Worm (Caenorhabditis elegans) whole organism, L4 larva: Measurements from ENCODE around the gene Y42H9B.3.

Source experiments
- F26F4.8 ChIP-seq: fragments of 200-800 bp; sonication (Bioruptor generic); conservative IDR thresholded peaks from 2 replicates; pipeline ENCODE4 v1.3.6; 2022; ENCODE audit warnings: missing genetic modification characterization, missing compliant biosample characterization
- aha-1 ChIP-seq: fragments of 150-350 bp; peaks from one replicate; lab custom pipeline; 2014; ENCODE audit warnings: missing biosample characterization, missing genetic modification characterization
- ceh-20 ChIP-seq: fragments of 200-800 bp; sonication (Bioruptor generic); IDR thresholded peaks from 2 replicates; pipeline ENCODE4 v1.3.6; 2022; ENCODE audit warnings: missing genetic modification reagents, missing genetic modification characterization, missing compliant biosample characterization
- cey-2 ChIP-seq: sonication (generic microtip); optimal IDR thresholded peaks from 3 replicates; lab custom pipeline; 2017; ENCODE audit warnings: missing genetic modification characterization, mild to moderate bottlenecking, missing compliant biosample characterization, antibody characterized with exemption, borderline replicate concordance; ENCODE audit not compliant: insufficient read depth
- ctbp-1 ChIP-seq: fragments of 200-800 bp; sonication (Bioruptor generic); IDR thresholded peaks from 2 replicates; pipeline ENCODE4 v1.3.6; 2022; ENCODE audit warnings: missing genetic modification reagents, missing genetic modification characterization, missing compliant biosample characterization
- daf-19 ChIP-seq: fragments of 200-800 bp; sonication (Bioruptor generic); conservative IDR thresholded peaks from 2 replicates; pipeline ENCODE4 v1.3.6; 2022; ENCODE audit warnings: missing genetic modification characterization, missing compliant biosample characterization
- dmd-6 ChIP-seq: fragments of 200-800 bp; sonication (Bioruptor generic); IDR thresholded peaks from 2 replicates; pipeline ENCODE4 v1.3.6; 2022; ENCODE audit warnings: missing genetic modification reagents, missing genetic modification characterization, missing compliant biosample characterization
- dpl-1 ChIP-seq: fragments of 150-350 bp; optimal IDR thresholded peaks from 2 replicates; lab custom pipeline; 2014; ENCODE audit warnings: missing biosample characterization, missing genetic modification reagents, missing genetic modification characterization
- duxl-1 ChIP-seq: sonication (generic microtip); optimal IDR thresholded peaks from 2 replicates; lab custom pipeline; 2016; ENCODE audit warnings: mild to moderate bottlenecking, missing genetic modification characterization, moderate library complexity, missing compliant biosample characterization; ENCODE audit not compliant: poor library complexity
- dve-1 ChIP-seq: sonication (generic microtip); optimal IDR thresholded peaks from 2 replicates; lab custom pipeline; 2017; ENCODE audit warnings: antibody characterized with exemption, mild to moderate bottlenecking, missing genetic modification characterization, missing compliant biosample characterization; ENCODE audit not compliant: insufficient read depth
- egl-27 ChIP-seq: sonication (generic microtip); optimal IDR thresholded peaks from 3 replicates; lab custom pipeline; 2017; ENCODE audit warnings: missing biosample characterization, missing genetic modification reagents, missing genetic modification characterization
- gei-8 ChIP-seq: fragments of 200-800 bp; sonication (Bioruptor generic); optimal IDR thresholded peaks from 2 replicates; lab custom pipeline; 2018; ENCODE audit warnings: mild to moderate bottlenecking, missing genetic modification characterization, missing compliant biosample characterization
- hif-1 ChIP-seq, 2 experiments: sonication (generic microtip); optimal IDR thresholded peaks; 2 replicates each; lab custom pipeline; 2016 to 2017; ENCODE audit warnings: missing compliant biosample characterization in 2 of 2, missing genetic modification characterization in 2 of 2, missing genetic modification reagents in 2 of 2, missing genotype in 2 of 2, mild to moderate bottlenecking in 1 of 2
- hlh-11 ChIP-seq: fragments of 200-800 bp; sonication (Bioruptor generic); optimal IDR thresholded peaks from 2 replicates; lab custom pipeline; 2018; ENCODE audit warnings: mild to moderate bottlenecking, missing genetic modification characterization, missing compliant biosample characterization
- hlh-30 ChIP-seq: sonication (generic microtip); optimal IDR thresholded peaks from 2 replicates; lab custom pipeline; 2017; ENCODE audit warnings: antibody characterized with exemption, mild to moderate bottlenecking, missing genetic modification characterization, missing compliant biosample characterization; ENCODE audit not compliant: insufficient read depth
- lin-29 ChIP-seq: fragments of 200-800 bp; sonication (Bioruptor generic); IDR thresholded peaks from 2 replicates; pipeline ENCODE4 v1.3.6; 2022; ENCODE audit warnings: missing genetic modification reagents, missing genetic modification characterization, missing compliant biosample characterization
- lir-3 ChIP-seq: sonication (generic microtip); optimal IDR thresholded peaks from 2 replicates; lab custom pipeline; 2016; ENCODE audit warnings: mild to moderate bottlenecking, missing genetic modification characterization, missing compliant biosample characterization
- lsy-2 ChIP-seq, 2 experiments: fragments of 150-350 bp in 1 of 2; sonication (generic microtip) in 1 of 2; optimal IDR thresholded peaks; 2 replicates each; lab custom pipeline; 2014 to 2017; ENCODE audit warnings: missing biosample characterization in 2 of 2, missing genetic modification characterization in 2 of 2
- mdl-1 ChIP-seq, 2 experiments: fragments of 150-350 bp in 1 of 2; sonication (generic microtip) in 1 of 2; optimal IDR thresholded peaks; 2 replicates each; lab custom pipeline; 2014 to 2017; ENCODE audit warnings: missing biosample characterization in 2 of 2, missing genetic modification characterization in 2 of 2
- mep-1 ChIP-seq: fragments of 150-350 bp; sonication (generic microtip); optimal IDR thresholded peaks from 3 replicates; lab custom pipeline; 2014; ENCODE audit warnings: missing biosample characterization, missing genetic modification characterization
- mes-2 ChIP-seq: sonication (generic microtip); optimal IDR thresholded peaks from 2 replicates; lab custom pipeline; 2016; ENCODE audit warnings: missing genotype, mild to moderate bottlenecking, missing genetic modification characterization, missing compliant biosample characterization; ENCODE audit not compliant: poor library complexity, severe bottlenecking
- mxl-2 ChIP-seq: fragments of 200-800 bp; sonication (Bioruptor generic); conservative IDR thresholded peaks from 2 replicates; pipeline ENCODE4 v1.3.6; 2022; ENCODE audit warnings: missing genetic modification reagents, missing genetic modification characterization, missing compliant biosample characterization
- mxl-3 ChIP-seq: fragments of 200-800 bp; sonication (Bioruptor generic); optimal IDR thresholded peaks from 2 replicates; lab custom pipeline; 2018; ENCODE audit warnings: mild to moderate bottlenecking, missing genetic modification characterization, missing compliant biosample characterization
- nhr-102 ChIP-seq: sonication (generic microtip); optimal IDR thresholded peaks from 2 replicates; lab custom pipeline; 2016; ENCODE audit warnings: mild to moderate bottlenecking, missing genetic modification characterization, moderate library complexity, missing compliant biosample characterization
- nhr-25 ChIP-seq: sonication (generic microtip); optimal IDR thresholded peaks from 2 replicates; lab custom pipeline; 2017; ENCODE audit warnings: missing genetic modification characterization, mild to moderate bottlenecking, missing compliant biosample characterization, antibody characterized with exemption, moderate library complexity, borderline replicate concordance; ENCODE audit not compliant: insufficient read depth
- nhr-28 ChIP-seq: fragments of 150-350 bp; optimal IDR thresholded peaks from 2 replicates; lab custom pipeline; 2014; ENCODE audit warnings: missing biosample characterization, missing genetic modification characterization
- nhr-41 ChIP-seq: fragments of 200-800 bp; sonication (Bioruptor generic); IDR thresholded peaks from 2 replicates; pipeline ENCODE4 v1.3.6; 2022; ENCODE audit warnings: missing genetic modification reagents, missing genetic modification characterization, missing compliant biosample characterization
- nhr-48 ChIP-seq: sonication (generic microtip); optimal IDR thresholded peaks from 2 replicates; lab custom pipeline; 2016; ENCODE audit warnings: mild to moderate bottlenecking, missing genetic modification characterization, missing compliant biosample characterization
- nhr-77 ChIP-seq: fragments of 150-350 bp; optimal IDR thresholded peaks from 2 replicates; lab custom pipeline; 2014; ENCODE audit warnings: missing biosample characterization, missing genetic modification characterization
- pqm-1 ChIP-seq: sonication (generic microtip); optimal IDR thresholded peaks from 2 replicates; lab custom pipeline; 2017; ENCODE audit warnings: missing biosample characterization, missing genetic modification characterization
- sdz-12 ChIP-seq: fragments of 200-800 bp; sonication (Bioruptor generic); optimal IDR thresholded peaks from 2 replicates; lab custom pipeline; 2018; ENCODE audit warnings: mild to moderate bottlenecking, missing genetic modification characterization, missing compliant biosample characterization
- tag-97 ChIP-seq: fragments of 200-800 bp; sonication (Bioruptor generic); IDR thresholded peaks from 2 replicates; pipeline ENCODE4 v1.3.6; 2022; ENCODE audit warnings: missing genetic modification characterization, missing compliant biosample characterization
- tra-1 ChIP-seq: fragments of 200-800 bp; sonication (Bioruptor generic); IDR thresholded peaks from 2 replicates; pipeline ENCODE4 v1.3.6; 2022; ENCODE audit warnings: missing genetic modification reagents, missing genetic modification characterization, missing compliant biosample characterization
- unc-130 ChIP-seq: sonication (generic microtip); optimal IDR thresholded peaks from 2 replicates; lab custom pipeline; 2016; ENCODE audit warnings: missing genetic modification reagents, missing genetic modification characterization, missing compliant biosample characterization
- unc-62 ChIP-seq, 3 experiments: fragments of 150-350 bp in 1 of 3; sonication (generic microtip); optimal IDR thresholded peaks in 2 of 3; peaks in 1 of 3; 1 replicate in 1 of 3; 2 replicates in 2 of 3; lab custom pipeline; 2014 to 2017; ENCODE audit warnings: missing biosample characterization in 3 of 3, missing genetic modification characterization in 3 of 3, missing genetic modification reagents in 3 of 3, missing genotype in 1 of 3
- vab-7 ChIP-seq: fragments of 200-800 bp; sonication (Bioruptor generic); IDR thresholded peaks from 2 replicates; pipeline ENCODE4 v1.3.6; 2022; ENCODE audit warnings: missing genetic modification reagents, missing genetic modification characterization, missing compliant biosample characterization
- ztf-7 ChIP-seq: fragments of 150-350 bp; optimal IDR thresholded peaks from 2 replicates; lab custom pipeline; 2014; ENCODE audit warnings: missing biosample characterization, missing genetic modification characterization

Gene Y42H9B.3

ce11 chrIV:8028372-8028771 is 16.1 kb upstream of the Y42H9B.3 start:
- no peak for TF ChIP-seq ztf-7 (tag; lab: Kevin White, UChicago)
- TF ChIP-seq mxl-2, result no peak
- peak in 1 of 2 experiments; percentile 38 for TF ChIP-seq lsy-2 (tag; optimal IDR thresholded peaks at IDR 0.05; lab: Kevin White, UChicago)
- no peak for TF ChIP-seq daf-19 (GFP tag; lab: Robert Waterston, UW)
- no peak for TF ChIP-seq lir-3 (tag; lab: Kevin White, UChicago)
- TF ChIP-seq nhr-48 (tag; lab: Kevin White, UChicago), result peak; percentile 58
- peak; percentile 32 to 89 for TF ChIP-seq mdl-1 (tag; optimal IDR thresholded peaks at IDR 0.05; lab: Kevin White, UChicago)
- TF ChIP-seq unc-62 (GFP tag; optimal IDR thresholded peaks at IDR 0.05 in 1 of 2; lab: Kevin White, UChicago), result peak in 1 of 2 experiments; percentile 94
- no peak for TF ChIP-seq unc-62 (tag; optimal IDR thresholded peaks at IDR 0.05; lab: Kevin White, UChicago)
- TF ChIP-seq nhr-25 (tag; lab: Kevin White, UChicago), result peak; percentile 20
- TF ChIP-seq mxl-3 (GFP tag; lab: Kevin White, UChicago), result peak; percentile 92
- peak; percentile 37 for TF ChIP-seq nhr-77 (tag; lab: Kevin White, UChicago)
- TF ChIP-seq nhr-28 (tag; lab: Kevin White, UChicago), result peak; percentile 68
- TF ChIP-seq tra-1, result peak; percentile 67
- TF ChIP-seq aha-1 (tag; lab: Kevin White, UChicago), result peak; percentile 98
- TF ChIP-seq dpl-1 (GFP tag; lab: Kevin White, UChicago), result peak; percentile 29
- no peak for TF ChIP-seq F26F4.8 (GFP tag; lab: Robert Waterston, UW)
- TF ChIP-seq nhr-102 (tag; lab: Kevin White, UChicago), result peak; percentile 19
- TF ChIP-seq egl-27 (tag; lab: Kevin White, UChicago), result no peak
- TF ChIP-seq hlh-30 (tag; lab: Kevin White, UChicago), result peak; percentile 78
- peak; percentile 80 for TF ChIP-seq dve-1 (tag; lab: Kevin White, UChicago)
- peak; percentile 45 for TF ChIP-seq gei-8 (GFP tag; lab: Kevin White, UChicago)
- peak; percentile 83 for TF ChIP-seq hlh-11
- TF ChIP-seq dmd-6 (GFP tag; lab: Robert Waterston, UW), result peak; percentile 83
- TF ChIP-seq ctbp-1 (GFP tag; lab: Robert Waterston, UW), result no peak
- TF ChIP-seq ceh-20, result peak; percentile 37
- TF ChIP-seq mep-1 (tag; lab: Kevin White, UChicago), result peak; percentile 70
- TF ChIP-seq nhr-41 (GFP tag; lab: Robert Waterston, UW), result no peak
- peak; percentile 49 for TF ChIP-seq pqm-1 (tag; lab: Kevin White, UChicago)
- peak; percentile 40 for TF ChIP-seq mes-2
- peak; percentile 72 for TF ChIP-seq cey-2

ce11 chrIV:8027293-8027866 is 15.2 kb upstream of the Y42H9B.3 start:
- TF ChIP-seq unc-62 (GFP tag; optimal IDR thresholded peaks at IDR 0.05 in 1 of 2; lab: Kevin White, UChicago), result peak in 1 of 2 experiments; percentile 96
- no peak for TF ChIP-seq unc-62 (tag; optimal IDR thresholded peaks at IDR 0.05; lab: Kevin White, UChicago)
- TF ChIP-seq vab-7 (GFP tag; lab: Robert Waterston, UW), result no peak
- no peak for TF ChIP-seq pqm-1 (tag; lab: Kevin White, UChicago)
- peak; percentile 40 for TF ChIP-seq nhr-28 (tag; lab: Kevin White, UChicago)
- peak; percentile 33 for TF ChIP-seq nhr-25 (tag; lab: Kevin White, UChicago)
- TF ChIP-seq duxl-1 (tag; lab: Kevin White, UChicago), result no peak
- TF ChIP-seq dmd-6 (GFP tag; lab: Robert Waterston, UW), result no peak
- no peak for TF ChIP-seq hif-1 (tag; optimal IDR thresholded peaks at IDR 0.05; lab: Kevin White, UChicago)
- TF ChIP-seq tag-97 (GFP tag; lab: Robert Waterston, UW), result no peak
- no peak for TF ChIP-seq lir-3 (tag; lab: Kevin White, UChicago)
- peak; percentile 19 for TF ChIP-seq aha-1 (tag; lab: Kevin White, UChicago)
- TF ChIP-seq sdz-12, result no peak
- TF ChIP-seq unc-130, result no peak
- no peak for TF ChIP-seq mxl-3 (GFP tag; lab: Kevin White, UChicago)
- TF ChIP-seq F26F4.8 (GFP tag; lab: Robert Waterston, UW), result no peak
- TF ChIP-seq lin-29, result no peak
- TF ChIP-seq, all 104 proteins: peak for 4
